Fruit fly (Drosophila melanogaster): ENCODE results near the gene CG33178.
A peak's percentile ranks its signal among the peaks of the same experiment; 100 is the strongest.

The CG33178 gene

DNA sequence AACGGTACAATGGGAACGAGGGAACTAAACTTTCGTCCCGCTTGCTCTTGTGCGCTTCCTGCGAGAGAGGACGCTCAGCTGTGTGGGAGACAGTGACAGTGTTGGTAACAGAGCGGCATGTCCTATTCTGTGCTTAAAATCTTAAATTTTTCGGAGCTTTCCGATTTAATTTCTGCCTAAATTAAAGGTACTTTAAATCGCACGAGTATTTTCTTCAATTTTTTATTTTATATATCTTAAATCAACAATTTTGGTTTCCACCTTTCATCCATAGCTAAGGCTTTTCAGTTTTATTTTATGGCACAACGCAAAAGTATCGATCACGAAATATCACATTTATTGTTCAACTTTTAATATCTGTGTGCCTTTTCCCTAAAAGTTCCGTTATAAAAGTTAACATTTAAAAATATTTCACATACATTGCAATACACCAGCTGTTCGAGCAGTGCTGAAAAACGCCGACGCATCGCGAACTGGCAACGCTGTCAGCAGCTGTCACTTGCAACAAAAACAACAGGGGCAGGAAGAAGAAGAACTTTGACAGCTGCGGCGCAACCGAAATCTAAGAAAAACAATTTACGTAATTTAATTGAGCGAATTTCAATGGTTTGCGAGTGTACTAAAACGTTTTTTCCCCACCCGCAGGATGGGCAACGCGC lies 19.1 kb upstream of the CG33178 start, which contains the start of the genes hiw and ND-B18 (continued):
- no peak for TF ChIP-seq hkb (optimal IDR thresholded peaks at IDR 0.05)
- 0 out of 2 replicates have a peak, but pooled peaks have one; percentile 15 for TF ChIP-seq hkb (GFP tag; IDR thresholded peaks at IDR 0.05)
- no peak for TF ChIP-seq CG10979 (tag; optimal IDR thresholded peaks at IDR 0.05)
- TF ChIP-seq Hr3 (GFP tag; optimal IDR thresholded peaks at IDR 0.05): peak; percentile 2
- TF ChIP-seq BEAF-32 (GFP tag; optimal IDR thresholded peaks at IDR 0.05): peak; percentile 36
- TF ChIP-seq jumu (GFP tag; optimal IDR thresholded peaks at IDR 0.05): no peak
- 0 out of 2 replicates have a peak, but pooled peaks have one; percentile 22 for TF ChIP-seq sna (GFP tag; IDR thresholded peaks at IDR 0.05; ENCODE audit: partially characterized antibody)
- no peak for TF ChIP-seq tin (GFP tag; optimal IDR thresholded peaks at IDR 0.05)
- peak; percentile 12 for TF ChIP-seq CG15601 (tag; optimal IDR thresholded peaks at IDR 0.05)
- no peak for TF ChIP-seq fd102C (GFP tag; optimal IDR thresholded peaks at IDR 0.05)
- TF ChIP-seq CG13287 (GFP tag; IDR thresholded peaks at IDR 0.05; ENCODE audit: partially characterized antibody): peak; percentile 34; the same call in 1 of the 2 replicates
- TF ChIP-seq Jarid2 (GFP tag; optimal IDR thresholded peaks at IDR 0.05): no peak
- no peak for TF ChIP-seq CG11504 (tag; optimal IDR thresholded peaks at IDR 0.05)
- TF ChIP-seq dpn (GFP tag; optimal IDR thresholded peaks at IDR 0.05): peak; percentile 26 to 29
- TF ChIP-seq H2.0 (GFP tag; IDR thresholded peaks at IDR 0.05): no peak
- TF ChIP-seq klu (GFP tag; IDR thresholded peaks at IDR 0.05): no peak
- TF ChIP-seq Atf3 (GFP tag; optimal IDR thresholded peaks at IDR 0.05): no peak
- no peak for TF ChIP-seq Meics (GFP tag; optimal IDR thresholded peaks at IDR 0.05)
- no peak for TF ChIP-seq ash1 (GFP tag; optimal IDR thresholded peaks at IDR 0.05)
- no peak for TF ChIP-seq kah (GFP tag; optimal IDR thresholded peaks at IDR 0.05)
- TF ChIP-seq Opbp (GFP tag; IDR thresholded peaks at IDR 0.05; ENCODE audit: partially characterized antibody): peak; percentile 22; the same call in 1 of the 3 replicates
- no peak for TF ChIP-seq D19A (tag; optimal IDR thresholded peaks at IDR 0.05)
- no peak for TF ChIP-seq CG15696 (tag; optimal IDR thresholded peaks at IDR 0.05)
- TF ChIP-seq CG8924 (tag; optimal IDR thresholded peaks at IDR 0.05): peak; percentile 21
- TF ChIP-seq unc-4 (GFP tag; IDR thresholded peaks at IDR 0.05; ENCODE audit: partially characterized antibody): no peak
- TF ChIP-seq lab (GFP tag; optimal IDR thresholded peaks at IDR 0.05): no peak
- TF ChIP-seq Scr (GFP tag; IDR thresholded peaks at IDR 0.05; ENCODE audit: partially characterized antibody): no peak
- TF ChIP-seq Dip2 (GFP tag; IDR thresholded peaks at IDR 0.05): no peak
- no peak for TF ChIP-seq CG9609 (GFP tag; optimal IDR thresholded peaks at IDR 0.05)
- TF ChIP-seq Rfx (GFP tag; IDR thresholded peaks at IDR 0.05): peak; percentile 56
- no peak for TF ChIP-seq CG8944 (GFP tag; optimal IDR thresholded peaks at IDR 0.05)
- TF ChIP-seq shn (GFP tag; optimal IDR thresholded peaks at IDR 0.05): peak; percentile 4
- peak; percentile 96 for TF ChIP-seq CG17385 (GFP tag; optimal IDR thresholded peaks at IDR 0.05)
- peak; percentile 91 for TF ChIP-seq MBD-R2 (GFP tag; IDR thresholded peaks at IDR 0.05)
- TF ChIP-seq CG6254 (GFP tag; optimal IDR thresholded peaks at IDR 0.05): no peak
- peak; percentile 32 for TF ChIP-seq CG33213 (GFP tag; optimal IDR thresholded peaks at IDR 0.05)
- peak; percentile 45; the same call in 1 of the 3 replicates for TF ChIP-seq Dbx (GFP tag; IDR thresholded peaks at IDR 0.05)
- TF ChIP-seq exex (tag; optimal IDR thresholded peaks at IDR 0.05): no peak
- no peak for TF ChIP-seq grn (GFP tag; optimal IDR thresholded peaks at IDR 0.05)
- peak; percentile 11 for TF ChIP-seq grau (tag; optimal IDR thresholded peaks at IDR 0.05)
- TF ChIP-seq Side (GFP tag; optimal IDR thresholded peaks at IDR 0.05): no peak
- TF ChIP-seq Nf-YB (GFP tag; optimal IDR thresholded peaks at IDR 0.05): no peak
- no peak for TF ChIP-seq CG2199 (GFP tag; IDR thresholded peaks at IDR 0.05)
- TF ChIP-seq NFAT (GFP tag; IDR thresholded peaks at IDR 0.05): no peak
- TF ChIP-seq inv (GFP tag; IDR thresholded peaks at IDR 0.05; ENCODE audit: partially characterized antibody): peak; percentile 24; the same call in 1 of the 2 replicates
- TF ChIP-seq bigmax (GFP tag; optimal IDR thresholded peaks at IDR 0.05): no peak
- TF ChIP-seq CG18619 (GFP tag; optimal IDR thresholded peaks at IDR 0.05): no peak
- peak; percentile 37 for TF ChIP-seq phol (tag; optimal IDR thresholded peaks at IDR 0.05)
- TF ChIP-seq Eip74EF (GFP tag; optimal IDR thresholded peaks at IDR 0.05): no peak

Data from whole organism, embryonic.